Worm (Caenorhabditis elegans): ENCODE measurements around the gene F47B10.9.

F47B10.9 gene

ce11 chrX:10900079-10900724, 13.7 kb downstream of the F47B10.9 start, which contains the start of gene suca-1:
Gene suca-1 (minus strand): TSS chrX:10900114.
- TF ChIP-seq lsy-2 (tag; optimal IDR thresholded peaks at IDR 0.05) (peak; percentile 0 to 59), zag-1 (tag; optimal IDR thresholded peaks at IDR 0.05) (no peak), nhr-11 (tag; optimal IDR thresholded peaks at IDR 0.05) (no peak), daf-12 (tag; optimal IDR thresholded peaks at IDR 0.05) (no peak), aha-1 (tag) (no peak), saeg-2 (GFP tag; IDR thresholded peaks at IDR 0.05) (0 out of 2 replicates have a peak, but pooled peaks have one; percentile 18), lin-15B (tag; optimal IDR thresholded peaks at IDR 0.05) (no peak), ZK337.2 (GFP tag; IDR thresholded peaks at IDR 0.05) (no peak), rbr-2 (tag; optimal IDR thresholded peaks at IDR 0.05) (peak; percentile 62), Y5F2A.4 (GFP tag; optimal IDR thresholded peaks at IDR 0.05) (no peak), T26A8.4 (GFP tag; IDR thresholded peaks at IDR 0.05) (no peak), mdl-1 (tag; optimal IDR thresholded peaks at IDR 0.05) (peak in 1 of 2 experiments; percentile 31), F37D6.2 (tag; optimal IDR thresholded peaks at IDR 0.05) (no peak), hlh-11 (tag; optimal IDR thresholded peaks at IDR 0.05) (peak; percentile 56), daf-16 (GFP tag; optimal IDR thresholded peaks at IDR 0.05) (no peak), daf-16 (tag; optimal IDR thresholded peaks at IDR 0.05) (peak; percentile 24), zip-11 (GFP tag; IDR thresholded peaks at IDR 0.05) (no peak), ceh-62 (tag; optimal IDR thresholded peaks at IDR 0.05) (no peak), mdt-29 (GFP tag; IDR thresholded peaks at IDR 0.05) (no peak), mes-2 (tag; optimal IDR thresholded peaks at IDR 0.05; ENCODE audit: poor library complexity, severe bottlenecking) (peak; percentile 50), sdz-12 (GFP tag; optimal IDR thresholded peaks at IDR 0.05) (no peak), nhr-25 (tag; optimal IDR thresholded peaks at IDR 0.05; ENCODE audit: borderline replicate concordance, insufficient read depth) (no peak), ama-1 (optimal IDR thresholded peaks at IDR 0.05) (no peak), dve-1 (tag; optimal IDR thresholded peaks at IDR 0.05; ENCODE audit: insufficient read depth) (peak; percentile 21), hmg-1.1 (GFP tag; IDR thresholded peaks at IDR 0.05) (peak; percentile 60; the same call in 1 of the 2 replicates), lin-13 (GFP tag; optimal IDR thresholded peaks at IDR 0.05) (peak; percentile 5), fos-1 (tag; optimal IDR thresholded peaks at IDR 0.05) (no peak), hlh-30 (tag; optimal IDR thresholded peaks at IDR 0.05; ENCODE audit: insufficient read depth) (peak; percentile 31), spr-3 (GFP tag; optimal IDR thresholded peaks at IDR 0.05) (no peak), pqm-1 (tag; optimal IDR thresholded peaks at IDR 0.05) (no peak), madf-9 (GFP tag; conservative IDR thresholded peaks at IDR 0.05) (no peak), F44E2.7 (GFP tag; IDR thresholded peaks at IDR 0.05) (no peak), lin-29 (GFP tag; IDR thresholded peaks at IDR 0.05) (no peak), dmd-6 (GFP tag; IDR thresholded peaks at IDR 0.05) (peak; percentile 67), snpc-4 (tag; optimal IDR thresholded peaks at IDR 0.05) (no peak), nhr-48 (tag; optimal IDR thresholded peaks at IDR 0.05) (no peak), daf-8 (GFP tag; IDR thresholded peaks at IDR 0.05) (no peak), ces-1 (GFP tag; optimal IDR thresholded peaks at IDR 0.05) (no peak), zip-2 (tag; optimal IDR thresholded peaks at IDR 0.05) (no peak), zfp-2 (tag; optimal IDR thresholded peaks at IDR 0.05) (no peak), mep-1 (tag; optimal IDR thresholded peaks at IDR 0.05) (peak; percentile 39), mxl-3 (GFP tag; optimal IDR thresholded peaks at IDR 0.05) (peak; percentile 92), php-3 (GFP tag; IDR thresholded peaks at IDR 0.05) (no peak), ceh-28 (tag; optimal IDR thresholded peaks at IDR 0.05) (no peak), nhr-76 (tag; optimal IDR thresholded peaks at IDR 0.05) (no peak), nhr-6 (tag; optimal IDR thresholded peaks at IDR 0.05) (peak; percentile 19), ztf-7 (tag; optimal IDR thresholded peaks at IDR 0.05) (no peak), D1046.2 (GFP tag; IDR thresholded peaks at IDR 0.05) (no peak), nhr-28 (tag; optimal IDR thresholded peaks at IDR 0.05) (peak; percentile 36), attf-4 (tag; optimal IDR thresholded peaks at IDR 0.05) (no peak), zfp-3 (GFP tag; conservative IDR thresholded peaks at IDR 0.05) (no peak)

Measured in whole organism, L4 larva.